Fruit fly (Drosophila melanogaster) whole organism, embryonic: Measurements from ENCODE around the gene dimm.

Experiments
- BEAF-32 ChIP-seq: fragments of 200-800 bp; sonication (Bioruptor generic); optimal IDR thresholded peaks from 3 replicates; lab custom pipeline; 2017; ENCODE audit warnings: missing biosample characterization, missing genetic modification characterization, mild to moderate bottlenecking, moderate library complexity, missing genetic modification reagents
- Bdp1 ChIP-seq: fragments of 200-800 bp; sonication (Bioruptor generic); optimal IDR thresholded peaks from 3 replicates; lab custom pipeline; 2016; ENCODE audit warnings: missing biosample characterization, missing genetic modification characterization
- Bgb ChIP-seq: fragments of 200-800 bp; sonication (Bioruptor generic); IDR thresholded peaks from 2 replicates; pipeline ENCODE4 v1.3.6; 2022; ENCODE audit warnings: missing biosample characterization, missing genetic modification characterization; ENCODE audit not compliant: partially characterized antibody
- CG13624 ChIP-seq: fragments of 200-800 bp; sonication (Bioruptor generic); optimal IDR thresholded peaks from 2 replicates; lab custom pipeline; 2016; ENCODE audit warnings: missing biosample characterization, missing genetic modification characterization
- CG14710 ChIP-seq: fragments of 200-800 bp; sonication (Bioruptor generic); optimal IDR thresholded peaks from 3 replicates; lab custom pipeline; 2019; ENCODE audit warnings: missing biosample characterization, mild to moderate bottlenecking, missing genetic modification characterization, moderate library complexity
- CG15479 ChIP-seq: fragments of 200-800 bp; sonication (Bioruptor generic); optimal IDR thresholded peaks from 3 replicates; lab custom pipeline; 2019; ENCODE audit warnings: missing biosample characterization, mild to moderate bottlenecking, missing genetic modification characterization, moderate library complexity
- CG2116 ChIP-seq: fragments of 200-800 bp; sonication (Bioruptor generic); optimal IDR thresholded peaks from 3 replicates; lab custom pipeline; 2018; ENCODE audit warnings: missing biosample characterization, mild to moderate bottlenecking, missing genetic modification characterization
- CG2678 ChIP-seq: fragments of 200-800 bp; sonication (Bioruptor generic); optimal IDR thresholded peaks from 3 replicates; lab custom pipeline; 2019; ENCODE audit warnings: missing biosample characterization, mild to moderate bottlenecking, missing genetic modification characterization, moderate library complexity
- CG32772 ChIP-seq: fragments of 200-800 bp; sonication (Bioruptor generic); IDR thresholded peaks from 2 replicates; pipeline ENCODE4 v1.3.6; 2022; ENCODE audit warnings: missing biosample characterization, missing genetic modification characterization
- CG34376 ChIP-seq: fragments of 200-800 bp; sonication (Bioruptor generic); optimal IDR thresholded peaks from 2 replicates; lab custom pipeline; 2018; ENCODE audit warnings: missing biosample characterization, mild to moderate bottlenecking, missing genetic modification characterization
- CG4404 ChIP-seq: fragments of 200-800 bp; sonication (Bioruptor generic); IDR thresholded peaks from 2 replicates; pipeline ENCODE4 v1.3.6; 2022; ENCODE audit warnings: missing biosample characterization, missing genetic modification characterization
- CG4617 ChIP-seq: fragments of 200-800 bp; sonication (Bioruptor generic); optimal IDR thresholded peaks from 3 replicates; lab custom pipeline; 2016; ENCODE audit warnings: missing biosample characterization, missing genetic modification characterization, borderline replicate concordance
- CG7372 ChIP-seq: fragments of 200-800 bp; sonication (Bioruptor generic); IDR thresholded peaks from 2 replicates; pipeline ENCODE4 v1.3.6; 2022; ENCODE audit warnings: missing biosample characterization, missing genetic modification characterization
- Dek ChIP-seq: fragments of 200-800 bp; sonication (Bioruptor generic); optimal IDR thresholded peaks from 3 replicates; lab custom pipeline; 2019; ENCODE audit warnings: missing biosample characterization, mild to moderate bottlenecking, missing genetic modification characterization, moderate library complexity
- Hand ChIP-seq: fragments of 200-800 bp; sonication (Bioruptor generic); optimal IDR thresholded peaks from 2 replicates; lab custom pipeline; 2017; ENCODE audit warnings: mild to moderate bottlenecking, missing biosample characterization, missing genetic modification reagents, missing genetic modification characterization
- HmgZ ChIP-seq: fragments of 200-800 bp; sonication (Bioruptor generic); optimal IDR thresholded peaks from 2 replicates; lab custom pipeline; 2018; ENCODE audit warnings: missing biosample characterization, mild to moderate bottlenecking, missing genetic modification characterization
- Hr78 ChIP-seq, 2 experiments: fragments of 200-800 bp in 1 of 2; fragments of >200 bp in 1 of 2; sonication (Bioruptor generic) in 1 of 2; optimal IDR thresholded peaks; 2 replicates each; lab custom pipeline; 2017 to 2019; ENCODE audit warnings: missing biosample characterization in 2 of 2, missing genetic modification characterization in 2 of 2, mild to moderate bottlenecking in 1 of 2, moderate library complexity in 1 of 2
- Jarid2 ChIP-seq: fragments of 200-800 bp; sonication (Bioruptor generic); optimal IDR thresholded peaks from 3 replicates; lab custom pipeline; 2017; ENCODE audit warnings: mild to moderate bottlenecking, missing biosample characterization, missing genetic modification reagents, missing genetic modification characterization
- Max ChIP-seq: fragments of 200-800 bp; sonication (Bioruptor generic); optimal IDR thresholded peaks from 2 replicates; lab custom pipeline; 2016; ENCODE audit warnings: missing biosample characterization, mild to moderate bottlenecking, missing genetic modification characterization
- Ptx1 ChIP-seq: fragments of 200-800 bp; sonication (Bioruptor generic); IDR thresholded peaks from 2 replicates; pipeline ENCODE4 v1.3.6; 2022; ENCODE audit warnings: missing biosample characterization, missing genetic modification characterization
- Usf ChIP-seq: fragments of 200-800 bp; sonication (Bioruptor generic); optimal IDR thresholded peaks from 2 replicates; lab custom pipeline; 2017; ENCODE audit warnings: missing genotype, missing biosample characterization, missing genetic modification characterization
- Vsx1 ChIP-seq: fragments of 200-800 bp; sonication (Bioruptor generic); optimal IDR thresholded peaks from 2 replicates; lab custom pipeline; 2017; ENCODE audit warnings: missing biosample characterization, mild to moderate bottlenecking, missing genetic modification characterization, missing genetic modification reagents
- ab ChIP-seq: fragments of 200-800 bp; sonication (Bioruptor generic); optimal IDR thresholded peaks from 2 replicates; lab custom pipeline; 2016; ENCODE audit warnings: missing biosample characterization, missing genetic modification characterization
- amos ChIP-seq: fragments of 200-800 bp; sonication (Bioruptor generic); IDR thresholded peaks from 2 replicates; pipeline ENCODE4 v1.3.6; 2022; ENCODE audit warnings: missing biosample characterization, missing genetic modification characterization; ENCODE audit not compliant: partially characterized antibody
- ato ChIP-seq: fragments of 200-800 bp; sonication (Bioruptor generic); IDR thresholded peaks from 2 replicates; pipeline ENCODE4 v1.3.6; 2022; ENCODE audit warnings: missing biosample characterization, missing genetic modification characterization; ENCODE audit not compliant: partially characterized antibody
- cg ChIP-seq: fragments of 200-800 bp; sonication (Bioruptor generic); optimal IDR thresholded peaks from 3 replicates; lab custom pipeline; 2019; ENCODE audit warnings: missing biosample characterization, mild to moderate bottlenecking, missing genetic modification characterization, moderate library complexity
- chinmo ChIP-seq: fragments of 200-800 bp; sonication (Bioruptor generic); IDR thresholded peaks from 4 replicates; pipeline ENCODE4 v1.3.6; 2022; ENCODE audit warnings: missing biosample characterization, missing genetic modification characterization; ENCODE audit not compliant: partially characterized antibody
- dpn ChIP-seq, 2 experiments: fragments of 200-800 bp; sonication (Bioruptor generic); optimal IDR thresholded peaks; 3 replicates each; lab custom pipeline; 2016; ENCODE audit warnings: missing biosample characterization in 2 of 2, missing genetic modification characterization in 2 of 2
- eve ChIP-seq, 2 experiments: fragments of >200 bp; optimal IDR thresholded peaks; 2 replicates each; lab custom pipeline; 2017; ENCODE audit warnings: missing biosample characterization in 2 of 2, missing genetic modification characterization in 2 of 2
- ewg ChIP-seq: fragments of 200-800 bp; sonication (Bioruptor generic); optimal IDR thresholded peaks from 3 replicates; lab custom pipeline; 2017; ENCODE audit warnings: mild to moderate bottlenecking, missing biosample characterization, missing genetic modification reagents, missing genetic modification characterization
- exex ChIP-seq: fragments of 200-800 bp; sonication (Bioruptor generic); optimal IDR thresholded peaks from 4 replicates; lab custom pipeline; 2018; ENCODE audit warnings: missing biosample characterization, mild to moderate bottlenecking, missing genetic modification characterization, moderate library complexity
- fd3F ChIP-seq: fragments of 200-800 bp; sonication (Bioruptor generic); optimal IDR thresholded peaks from 2 replicates; lab custom pipeline; 2018; ENCODE audit warnings: missing biosample characterization, mild to moderate bottlenecking, missing genetic modification characterization, moderate library complexity
- fd64A ChIP-seq: fragments of 200-800 bp; sonication (Bioruptor generic); optimal IDR thresholded peaks from 3 replicates; lab custom pipeline; 2018; ENCODE audit warnings: missing biosample characterization, mild to moderate bottlenecking, missing genetic modification characterization
- ftz-f1 ChIP-seq: fragments of 200-800 bp; sonication (Bioruptor generic); optimal IDR thresholded peaks from 2 replicates; lab custom pipeline; 2016; ENCODE audit warnings: missing biosample characterization, missing genetic modification characterization
- gem ChIP-seq: fragments of 200-800 bp; sonication (Bioruptor generic); optimal IDR thresholded peaks from 2 replicates; lab custom pipeline; 2019; ENCODE audit warnings: missing biosample characterization, mild to moderate bottlenecking, missing genetic modification characterization, moderate library complexity
- grn ChIP-seq: fragments of 200-800 bp; sonication (Bioruptor generic); optimal IDR thresholded peaks from 3 replicates; lab custom pipeline; 2017; ENCODE audit warnings: missing biosample characterization, missing genetic modification characterization
- jigr1 ChIP-seq: fragments of 200-800 bp; sonication (Bioruptor generic); IDR thresholded peaks from 3 replicates; pipeline ENCODE4 v1.3.6; 2022; ENCODE audit warnings: missing biosample characterization, missing genetic modification characterization
- kni ChIP-seq: fragments of 200-800 bp; sonication (Bioruptor generic); optimal IDR thresholded peaks from 3 replicates; lab custom pipeline; 2017; ENCODE audit warnings: mild to moderate bottlenecking, missing biosample characterization, missing genetic modification reagents, missing genetic modification characterization
- nmo ChIP-seq: fragments of 200-800 bp; sonication (Bioruptor generic); optimal IDR thresholded peaks from 2 replicates; lab custom pipeline; 2018; ENCODE audit warnings: missing biosample characterization, mild to moderate bottlenecking, missing genetic modification characterization, moderate library complexity
- pros ChIP-seq: fragments of 200-800 bp; sonication (Bioruptor generic); optimal IDR thresholded peaks from 3 replicates; lab custom pipeline; 2019; ENCODE audit warnings: missing biosample characterization, mild to moderate bottlenecking, missing genetic modification characterization, moderate library complexity
- rib ChIP-seq: fragments of 200-800 bp; sonication (Bioruptor generic); IDR thresholded peaks from 2 replicates; pipeline ENCODE4 v1.3.6; 2022; ENCODE audit warnings: missing biosample characterization, missing genetic modification characterization
- sens ChIP-seq: fragments of 200-800 bp; sonication (Bioruptor generic); peaks from one replicate; lab custom pipeline; 2016; ENCODE audit warnings: missing biosample characterization, missing genetic modification characterization
- sqz ChIP-seq: fragments of 200-800 bp; sonication (Bioruptor generic); optimal IDR thresholded peaks from 3 replicates; lab custom pipeline; 2018; ENCODE audit warnings: missing biosample characterization, mild to moderate bottlenecking, missing genetic modification characterization
- sug ChIP-seq: fragments of 200-800 bp; optimal IDR thresholded peaks from 2 replicates; lab custom pipeline; 2019; ENCODE audit warnings: missing biosample characterization, mild to moderate bottlenecking, missing genetic modification characterization, moderate library complexity
- tgo ChIP-seq: fragments of 200-800 bp; sonication (Bioruptor generic); IDR thresholded peaks from 3 replicates; pipeline ENCODE4 v1.3.6; 2022; ENCODE audit warnings: missing biosample characterization, missing genetic modification characterization
- trem ChIP-seq: fragments of 200-800 bp; optimal IDR thresholded peaks from 3 replicates; lab custom pipeline; 2019; ENCODE audit warnings: missing biosample characterization, mild to moderate bottlenecking, missing genetic modification characterization, moderate library complexity
- zen ChIP-seq: fragments of 200-800 bp; sonication (Bioruptor generic); optimal IDR thresholded peaks from 3 replicates; lab custom pipeline; 2018; ENCODE audit warnings: missing biosample characterization, mild to moderate bottlenecking, missing genetic modification characterization, moderate library complexity

Gene dimm

dm6 chr2L:21344203-21344753 lies 12.7 kb downstream of the dimm start, which contains the start of gene Tsp39D (continued):
- TF ChIP-seq Bgb (peak; percentile 88), ato (GFP tag; lab: Robert Waterston, UW) (peak; percentile 93), chinmo (GFP tag; lab: Robert Waterston, UW) (peak; percentile 93; the same call in 1 of the 4 replicates), eve (GFP tag; optimal IDR thresholded peaks at IDR 0.05; lab: Kevin White, UChicago) (peak in 1 of 2 experiments; percentile 63), CG2116 (GFP tag; lab: Kevin White, UChicago) (peak; percentile 82), CG13624 (GFP tag; lab: Kevin White, UChicago) (no peak), Bdp1 (GFP tag; lab: Kevin White, UChicago) (no peak), tgo (GFP tag; lab: Robert Waterston, UW) (no peak), amos (peak; percentile 96), jigr1 (no peak), BEAF-32 (GFP tag; lab: Kevin White, UChicago) (peak; percentile 93), dpn (GFP tag; optimal IDR thresholded peaks at IDR 0.05; lab: Kevin White, UChicago) (peak in 1 of 2 experiments; percentile 12), Hand (GFP tag; lab: Kevin White, UChicago) (no peak), CG32772 (no peak), Dek (tag; lab: Kevin White, UChicago) (no peak), trem (peak; percentile 60), ab (no peak), nmo (GFP tag; lab: Kevin White, UChicago) (peak; percentile 54), CG14710 (tag; lab: Kevin White, UChicago) (peak; percentile 73), zen (peak; percentile 39), cg (no peak), CG4404 (GFP tag; lab: Robert Waterston, UW) (no peak), fd64A (GFP tag; lab: Kevin White, UChicago) (no peak), ftz-f1 (GFP tag; lab: Kevin White, UChicago) (no peak)
- TF ChIP-seq, all 482 proteins: peak for 106

dm6 chr2L:21360916-21361315 lies 29.4 kb downstream of the dimm start, which contains the start of gene dtr:
TSS of gene dtr (plus strand) at chr2L:21361216.
- TF ChIP-seq fd3F (GFP tag; lab: Kevin White, UChicago) = no peak
- TF ChIP-seq Usf (GFP tag; lab: Kevin White, UChicago) = no peak
- TF ChIP-seq Max (GFP tag; lab: Kevin White, UChicago) = no peak
- no peak for TF ChIP-seq CG4617 (GFP tag; lab: Kevin White, UChicago)
- TF ChIP-seq CG2678 (tag; lab: Kevin White, UChicago) = no peak
- no peak for TF ChIP-seq CG15479 (GFP tag; lab: Kevin White, UChicago)
- no peak for TF ChIP-seq Jarid2

dm6 chr2L:21367296-21367695 lies 35.7 kb downstream of the dimm start:
- TF ChIP-seq Hr78 (GFP tag; optimal IDR thresholded peaks at IDR 0.05; lab: Kevin White, UChicago) (peak in 1 of 2 experiments; percentile 94), Ptx1 (GFP tag; lab: Robert Waterston, UW) (no peak), rib (GFP tag; lab: Robert Waterston, UW) (no peak), ewg (GFP tag; lab: Kevin White, UChicago) (no peak), kni (GFP tag; lab: Kevin White, UChicago) (peak; percentile 46), CG34376 (GFP tag; lab: Kevin White, UChicago) (peak; percentile 70), HmgZ (tag; lab: Kevin White, UChicago) (peak; percentile 0), pros (GFP tag; lab: Kevin White, UChicago) (peak; percentile 0), sug (tag; lab: Kevin White, UChicago) (peak; percentile 89), chinmo (GFP tag; lab: Robert Waterston, UW) (0 out of 4 replicates have a peak, but pooled peaks have one; percentile 58), CG32772 (no peak), Vsx1 (GFP tag; lab: Kevin White, UChicago) (peak; percentile 27), CG7372 (GFP tag; lab: Robert Waterston, UW) (no peak), exex (tag; lab: Kevin White, UChicago) (peak; percentile 93), sens (GFP tag; lab: Kevin White, UChicago) (peak; percentile 16), gem (tag; lab: Kevin White, UChicago) (peak; percentile 97), sqz (GFP tag; lab: Kevin White, UChicago) (peak; percentile 31), grn (GFP tag; lab: Kevin White, UChicago) (peak; percentile 20)
